Worm (Caenorhabditis elegans) whole organism, late embryonic: ENCODE results near the gene rpn-5.
A peak's percentile ranks its signal among the peaks of the same experiment; 100 is the strongest.

Experiments
- C38D4.7 ChIP-seq: fragments of 200-800 bp; sonication (Bioruptor generic); optimal IDR thresholded peaks from 2 replicates; lab custom pipeline; 2018; ENCODE audit warnings: mild to moderate bottlenecking, missing genetic modification characterization, moderate library complexity, missing compliant biosample characterization
- K09A11.1 ChIP-seq: sonication (generic microtip); optimal IDR thresholded peaks from 2 replicates; lab custom pipeline; 2017; ENCODE audit warnings: antibody characterized with exemption, mild to moderate bottlenecking, missing genetic modification characterization, missing compliant biosample characterization; ENCODE audit not compliant: insufficient read depth
- Y22D7AL.16 ChIP-seq: sonication (generic microtip); optimal IDR thresholded peaks from 2 replicates; lab custom pipeline; 2016; ENCODE audit warnings: missing genetic modification characterization, missing compliant biosample characterization
- ceh-18 ChIP-seq: sonication (generic microtip); optimal IDR thresholded peaks from 2 replicates; lab custom pipeline; 2016; ENCODE audit warnings: missing genetic modification characterization, missing compliant biosample characterization
- ceh-30 ChIP-seq: fragments of 150-350 bp; optimal IDR thresholded peaks from 2 replicates; lab custom pipeline; 2014; ENCODE audit warnings: missing biosample characterization, missing genetic modification characterization
- ceh-31 ChIP-seq: sonication (generic microtip); optimal IDR thresholded peaks from 2 replicates; lab custom pipeline; 2016; ENCODE audit warnings: missing genetic modification characterization, missing compliant biosample characterization
- ceh-45 ChIP-seq: fragments of 200-800 bp; sonication (Bioruptor generic); IDR thresholded peaks from 2 replicates; pipeline ENCODE4 v1.3.6; 2022; ENCODE audit warnings: missing genetic modification reagents, missing genetic modification characterization, missing compliant biosample characterization
- ceh-6 ChIP-seq: fragments of 200-800 bp; sonication (Bioruptor generic); optimal IDR thresholded peaks from 2 replicates; lab custom pipeline; 2018; ENCODE audit warnings: mild to moderate bottlenecking, missing genetic modification characterization, missing compliant biosample characterization
- ceh-9 ChIP-seq: sonication (generic microtip); optimal IDR thresholded peaks from 2 replicates; lab custom pipeline; 2016; ENCODE audit warnings: mild to moderate bottlenecking, missing genetic modification characterization, inconsistent platforms, missing compliant biosample characterization
- che-1 ChIP-seq: sonication (generic microtip); optimal IDR thresholded peaks from 2 replicates; lab custom pipeline; 2016; ENCODE audit warnings: mild to moderate bottlenecking, missing genetic modification characterization, missing compliant biosample characterization
- elt-2 ChIP-seq: sonication (generic microtip); optimal IDR thresholded peaks from 2 replicates; lab custom pipeline; 2016; ENCODE audit warnings: missing genetic modification reagents, missing genetic modification characterization, missing compliant biosample characterization
- fkh-10 ChIP-seq: fragments of 150-350 bp; optimal IDR thresholded peaks from 2 replicates; lab custom pipeline; 2014; ENCODE audit warnings: missing biosample characterization, missing genetic modification reagents, missing genetic modification characterization
- gmeb-2 ChIP-seq: sonication (generic microtip); optimal IDR thresholded peaks from 2 replicates; lab custom pipeline; 2016; ENCODE audit warnings: missing genetic modification characterization, inconsistent platforms, missing compliant biosample characterization
- hlh-13 ChIP-seq: fragments of 200-800 bp; sonication (Bioruptor generic); optimal IDR thresholded peaks from 2 replicates; lab custom pipeline; 2018; ENCODE audit warnings: mild to moderate bottlenecking, missing genetic modification characterization, missing compliant biosample characterization
- hlh-30 ChIP-seq: sonication (generic microtip); optimal IDR thresholded peaks from 2 replicates; lab custom pipeline; 2017; ENCODE audit warnings: antibody characterized with exemption, missing genetic modification characterization, missing compliant biosample characterization; ENCODE audit not compliant: insufficient read depth
- hlh-6 ChIP-seq: sonication (generic microtip); optimal IDR thresholded peaks from 2 replicates; lab custom pipeline; 2016; ENCODE audit warnings: missing genotype, missing genetic modification characterization, missing compliant biosample characterization
- madf-2 ChIP-seq: sonication (generic microtip); optimal IDR thresholded peaks from 2 replicates; lab custom pipeline; 2017; ENCODE audit warnings: missing genetic modification characterization, missing compliant biosample characterization
- nfya-1 ChIP-seq: sonication (generic microtip); optimal IDR thresholded peaks from 2 replicates; lab custom pipeline; 2017; ENCODE audit warnings: missing genetic modification characterization, mild to moderate bottlenecking, missing compliant biosample characterization, antibody characterized with exemption, moderate library complexity
- nhr-11 ChIP-seq: fragments of 150-350 bp; optimal IDR thresholded peaks from 2 replicates; lab custom pipeline; 2014; ENCODE audit warnings: missing biosample characterization, missing genetic modification characterization
- nhr-232 ChIP-seq: sonication (generic microtip); optimal IDR thresholded peaks from 2 replicates; lab custom pipeline; 2016; ENCODE audit warnings: missing genetic modification characterization, missing compliant biosample characterization
- npax-4 ChIP-seq: sonication (generic microtip); optimal IDR thresholded peaks from 2 replicates; lab custom pipeline; 2016; ENCODE audit warnings: missing genetic modification characterization, missing compliant biosample characterization
- odd-2 ChIP-seq: sonication (generic microtip); optimal IDR thresholded peaks from 2 replicates; lab custom pipeline; 2017; ENCODE audit warnings: antibody characterized with exemption, mild to moderate bottlenecking, missing genetic modification characterization, missing compliant biosample characterization
- pag-3 ChIP-seq: sonication (generic microtip); optimal IDR thresholded peaks from 2 replicates; lab custom pipeline; 2016; ENCODE audit warnings: missing compliant biosample characterization, missing genetic modification characterization, borderline replicate concordance
- pax-1 ChIP-seq: fragments of 150-350 bp; optimal IDR thresholded peaks from 2 replicates; lab custom pipeline; 2014; ENCODE audit warnings: missing biosample characterization, missing genetic modification characterization
- pha-2 ChIP-seq: sonication (generic microtip); optimal IDR thresholded peaks from 2 replicates; lab custom pipeline; 2017; ENCODE audit warnings: mild to moderate bottlenecking, missing genetic modification characterization, missing compliant biosample characterization
- ref-2 ChIP-seq: sonication (generic microtip); optimal IDR thresholded peaks from 2 replicates; lab custom pipeline; 2016; ENCODE audit warnings: missing genetic modification characterization, missing compliant biosample characterization
- rnt-1 ChIP-seq: sonication (generic microtip); optimal IDR thresholded peaks from 2 replicates; lab custom pipeline; 2016; ENCODE audit warnings: missing genetic modification characterization, missing compliant biosample characterization
- sox-4 ChIP-seq: sonication (generic microtip); optimal IDR thresholded peaks from 2 replicates; lab custom pipeline; 2017; ENCODE audit warnings: mild to moderate bottlenecking, missing genetic modification characterization, inconsistent platforms, missing compliant biosample characterization
- syd-9 ChIP-seq: sonication (generic microtip); optimal IDR thresholded peaks from 2 replicates; lab custom pipeline; 2016; ENCODE audit warnings: mild to moderate bottlenecking, missing genetic modification characterization, moderate library complexity, missing compliant biosample characterization
- tbx-2 ChIP-seq: sonication (generic microtip); optimal IDR thresholded peaks from 2 replicates; lab custom pipeline; 2016; ENCODE audit warnings: missing genetic modification characterization, missing compliant biosample characterization
- tbx-7 ChIP-seq: sonication (generic microtip); optimal IDR thresholded peaks from 2 replicates; lab custom pipeline; 2016; ENCODE audit warnings: missing genotype, missing genetic modification characterization, missing compliant biosample characterization
- ttx-3 ChIP-seq: sonication (generic microtip); optimal IDR thresholded peaks from 2 replicates; lab custom pipeline; 2016; ENCODE audit warnings: missing genetic modification reagents, missing genetic modification characterization, missing compliant biosample characterization
- zip-5 ChIP-seq: sonication (generic microtip); optimal IDR thresholded peaks from 2 replicates; lab custom pipeline; 2016; ENCODE audit warnings: missing genetic modification characterization, missing compliant biosample characterization
- ztf-16 ChIP-seq: sonication (generic microtip); optimal IDR thresholded peaks from 2 replicates; lab custom pipeline; 2017; ENCODE audit warnings: missing genetic modification characterization, missing compliant biosample characterization

rpn-5 gene

ce11 chrII:4661278-4661677 lies 36.9 kb downstream of the rpn-5 start, which contains the start of gene T05A7.13:
T05A7.13 (minus strand) TSS chrII:4661378.
- TF ChIP-seq K09A11.1 (tag; lab: Kevin White, UChicago) (no peak), fkh-10 (GFP tag; lab: Kevin White, UChicago) (no peak), elt-2 (tag; lab: Kevin White, UChicago) (no peak), ceh-9 (tag; lab: Kevin White, UChicago) (no peak), ceh-30 (tag; lab: Kevin White, UChicago) (no peak)

ce11 chrII:4658245-4658644 lies 40.0 kb downstream of the rpn-5 start:
- no peak for TF ChIP-seq ceh-18 (tag; lab: Kevin White, UChicago)
- no peak for TF ChIP-seq che-1 (tag; lab: Kevin White, UChicago)
- TF ChIP-seq nhr-232 (tag; lab: Kevin White, UChicago), result no peak
- no peak for TF ChIP-seq pha-2 (tag; lab: Kevin White, UChicago)
- TF ChIP-seq tbx-7 (tag; lab: Kevin White, UChicago), result no peak
- no peak for TF ChIP-seq nfya-1 (tag; lab: Kevin White, UChicago)
- TF ChIP-seq hlh-13 (GFP tag; lab: Kevin White, UChicago), result no peak
- TF ChIP-seq npax-4, result no peak
- no peak for TF ChIP-seq odd-2 (tag; lab: Kevin White, UChicago)
- no peak for TF ChIP-seq gmeb-2 (tag; lab: Kevin White, UChicago)
- no peak for TF ChIP-seq ceh-9 (tag; lab: Kevin White, UChicago)

DNA sequence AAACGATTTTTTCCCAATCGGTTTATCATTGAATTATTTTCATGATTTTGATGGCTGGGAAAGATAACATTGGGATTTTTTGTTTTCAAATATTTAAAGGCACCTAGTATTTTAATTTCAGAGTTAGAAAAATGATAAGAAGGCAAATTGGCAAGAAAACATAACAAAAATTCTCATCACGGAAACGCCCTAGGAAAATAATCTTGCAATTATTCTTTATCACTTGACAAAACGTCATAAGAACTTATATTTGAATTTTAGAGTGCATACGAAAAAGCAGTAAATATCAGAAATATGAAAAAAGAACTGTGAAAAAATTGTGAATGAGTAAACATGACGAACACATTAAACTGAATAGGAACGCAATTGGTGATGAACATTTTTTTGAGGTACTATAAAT lies 40.9 kb downstream of the rpn-5 start:
- TF ChIP-seq ref-2 (tag; lab: Kevin White, UChicago) (no peak), pag-3 (tag; lab: Kevin White, UChicago) (no peak), madf-2 (tag; lab: Kevin White, UChicago) (no peak), ceh-31 (tag; lab: Kevin White, UChicago) (no peak), C38D4.7 (no peak), sox-4 (tag; lab: Kevin White, UChicago) (no peak)

ce11 chrII:4655834-4656233 lies 42.4 kb downstream of the rpn-5 start, which contains the start of gene fut-6:
fut-6 (minus strand) TSS chrII:4655934.
- TF ChIP-seq ttx-3 (tag; lab: Kevin White, UChicago), result no peak
- no peak for TF ChIP-seq ceh-9 (tag; lab: Kevin White, UChicago)
- TF ChIP-seq rnt-1 (tag; lab: Kevin White, UChicago), result no peak
- TF ChIP-seq tbx-2, result no peak
- TF ChIP-seq fkh-10 (GFP tag; lab: Kevin White, UChicago), result no peak
- no peak for TF ChIP-seq madf-2 (tag; lab: Kevin White, UChicago)
- TF ChIP-seq ceh-6 (GFP tag; lab: Kevin White, UChicago), result no peak

- TF ChIP-seq pag-3 (tag; lab: Kevin White, UChicago), result no peak
- TF ChIP-seq hlh-6, result no peak
- peak; percentile 8 for TF ChIP-seq pax-1 (tag; lab: Kevin White, UChicago)
Measured at ce11 chrII:4650072-4650471, 48.2 kb downstream of the rpn-5 start.

DNA sequence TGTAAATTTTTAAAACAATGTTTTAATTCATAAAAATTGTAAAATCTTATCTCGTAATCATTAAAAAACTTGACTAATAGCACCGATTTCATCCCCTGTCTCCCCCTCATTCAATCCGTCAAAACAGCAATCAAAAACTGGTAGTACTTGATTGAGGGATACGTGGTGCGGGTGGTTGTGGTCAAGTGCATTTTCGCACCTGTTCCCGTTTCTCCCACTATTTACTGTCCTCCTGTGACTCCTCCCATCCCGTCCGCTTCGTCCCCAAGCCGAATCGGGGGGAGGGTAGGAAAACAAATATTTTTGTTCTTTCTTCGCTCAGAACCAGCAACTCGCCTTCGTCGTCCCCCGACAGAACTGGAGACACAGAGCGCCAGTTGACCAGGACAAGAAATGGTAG lies 49.4 kb downstream of the rpn-5 start, which contains the start of gene lgc-27:
Gene lgc-27 (plus strand): TSS at position 301 of the 400 bp plus-strand sequence.
- TF ChIP-seq tbx-2 (peak; percentile 44), zip-5 (tag; lab: Kevin White, UChicago) (no peak), ceh-45 (GFP tag; lab: Robert Waterston, UW) (no peak), Y22D7AL.16 (tag; lab: Kevin White, UChicago) (no peak), hlh-30 (tag; lab: Kevin White, UChicago) (no peak), ztf-16 (tag; lab: Kevin White, UChicago) (no peak), syd-9 (tag; lab: Kevin White, UChicago) (no peak), nhr-11 (tag; lab: Kevin White, UChicago) (no peak)
